Worm (Caenorhabditis elegans) whole organism, L4/young adult: ENCODE measurements around the gene nduf-9.

ENCODE experiments used
- W03F9.2 ChIP-seq: fragments of 150-350 bp; optimal IDR thresholded peaks from 2 replicates; lab custom pipeline; 2014; ENCODE audit warnings: missing biosample characterization, missing genetic modification characterization
- him-1 ChIP-seq: sonication (generic microtip); optimal IDR thresholded peaks from 2 replicates; lab custom pipeline; 2016; ENCODE audit warnings: missing genotype, missing genetic modification reagents, missing genetic modification characterization, missing compliant biosample characterization

ce11 chrIII:3197904-3198303 lies 50.5 kb downstream of the nduf-9 start:
- TF ChIP-seq him-1 (tag; lab: Kevin White, UChicago), result no peak
- TF ChIP-seq W03F9.2 (tag; lab: Kevin White, UChicago), result no peak
